Worm (Caenorhabditis elegans) whole organism, young adult: ENCODE measurements around the gene thoc-7.

Experiments
- B0035.1 ChIP-seq: sonication (generic microtip); optimal IDR thresholded peaks from 2 replicates; lab custom pipeline; 2016; ENCODE audit warnings: missing genetic modification characterization, mild to moderate bottlenecking, missing compliant biosample characterization, missing genotype, missing genetic modification reagents
- B0336.3 ChIP-seq: fragments of 200-800 bp; sonication (Bioruptor generic); IDR thresholded peaks from 2 replicates; pipeline ENCODE4 v1.3.6; 2022; ENCODE audit warnings: missing genetic modification characterization, missing compliant biosample characterization
- D2030.7 ChIP-seq: fragments of 200-800 bp; sonication (Bioruptor generic); IDR thresholded peaks from 2 replicates; pipeline ENCODE4 v1.3.6; 2022; ENCODE audit warnings: missing genetic modification reagents, missing genetic modification characterization, missing compliant biosample characterization
- F23B12.7 ChIP-seq: sonication (generic microtip); optimal IDR thresholded peaks from 2 replicates; lab custom pipeline; 2017; ENCODE audit warnings: missing genetic modification characterization, mild to moderate bottlenecking, missing compliant biosample characterization, antibody characterized with exemption, moderate library complexity; ENCODE audit not compliant: insufficient read depth
- F33H1.4 ChIP-seq: fragments of 200-800 bp; sonication (Bioruptor generic); IDR thresholded peaks from 2 replicates; pipeline ENCODE4 v1.3.6; 2022; ENCODE audit warnings: missing genetic modification reagents, missing genetic modification characterization, missing compliant biosample characterization
- F39B2.1 ChIP-seq: fragments of 200-800 bp; sonication (Bioruptor generic); IDR thresholded peaks from 2 replicates; pipeline ENCODE4 v1.3.6; 2022; ENCODE audit warnings: missing genetic modification reagents, missing genetic modification characterization, missing compliant biosample characterization
- F52B5.7 ChIP-seq: sonication (generic microtip); optimal IDR thresholded peaks from 2 replicates; lab custom pipeline; 2016; ENCODE audit warnings: mild to moderate bottlenecking, missing genetic modification characterization, missing compliant biosample characterization
- F55B11.4 ChIP-seq: sonication (generic microtip); optimal IDR thresholded peaks from 2 replicates; lab custom pipeline; 2016; ENCODE audit warnings: missing compliant biosample characterization, missing genetic modification characterization, borderline replicate concordance; ENCODE audit not compliant: insufficient read depth
- K11D2.4 ChIP-seq: fragments of 200-800 bp; sonication (Bioruptor generic); IDR thresholded peaks from 2 replicates; pipeline ENCODE4 v1.3.6; 2022; ENCODE audit warnings: missing genetic modification reagents, missing genetic modification characterization, missing compliant biosample characterization
- T26A5.8 ChIP-seq: sonication (generic microtip); optimal IDR thresholded peaks from 2 replicates; lab custom pipeline; 2016; ENCODE audit warnings: missing genetic modification characterization, missing compliant biosample characterization
- Y53G8AR.9 ChIP-seq: fragments of 200-800 bp; sonication (Bioruptor generic); conservative IDR thresholded peaks from 2 replicates; pipeline ENCODE4 v1.3.6; 2022; ENCODE audit warnings: missing genetic modification reagents, missing genetic modification characterization, missing compliant biosample characterization
- ZK185.1 ChIP-seq: sonication (generic microtip); optimal IDR thresholded peaks from 2 replicates; lab custom pipeline; 2016; ENCODE audit warnings: mild to moderate bottlenecking, missing genetic modification characterization, missing compliant biosample characterization; ENCODE audit not compliant: poor library complexity, severe bottlenecking
- akir-1 ChIP-seq: fragments of 200-800 bp; sonication (Bioruptor generic); optimal IDR thresholded peaks from 2 replicates; lab custom pipeline; 2018; ENCODE audit warnings: mild to moderate bottlenecking, missing genetic modification characterization, moderate library complexity, missing compliant biosample characterization
- cebp-1 ChIP-seq, 2 experiments: fragments of 200-800 bp in 1 of 2; sonication (Bioruptor generic) in 1 of 2; sonication (generic microtip) in 1 of 2; IDR thresholded peaks in 1 of 2; optimal IDR thresholded peaks in 1 of 2; 2 replicates each; pipeline versions ENCODE4 v1.3.6 to Lab custom; 2017 to 2022; ENCODE audit warnings: missing compliant biosample characterization in 2 of 2, missing genetic modification characterization in 2 of 2, mild to moderate bottlenecking in 1 of 2, missing genetic modification reagents in 1 of 2, moderate library complexity in 1 of 2
- ceh-100 ChIP-seq: fragments of 200-800 bp; sonication (Bioruptor generic); IDR thresholded peaks from 2 replicates; pipeline ENCODE4 v1.3.6; 2022; ENCODE audit warnings: missing genetic modification reagents, missing genetic modification characterization, missing compliant biosample characterization
- chd-7 ChIP-seq: sonication (generic microtip); optimal IDR thresholded peaks from 2 replicates; lab custom pipeline; 2016; ENCODE audit warnings: mild to moderate bottlenecking, missing genetic modification characterization, moderate library complexity, missing compliant biosample characterization
- efl-1 ChIP-seq: fragments of 150-350 bp; optimal IDR thresholded peaks from 2 replicates; lab custom pipeline; 2014; ENCODE audit warnings: missing biosample characterization, missing genetic modification reagents, missing genetic modification characterization
- ekl-4 ChIP-seq: fragments of 200-800 bp; sonication (Bioruptor generic); IDR thresholded peaks from 2 replicates; pipeline ENCODE4 v1.3.6; 2022; ENCODE audit warnings: missing genetic modification reagents, missing genetic modification characterization, missing compliant biosample characterization
- gei-17 ChIP-seq: fragments of 200-800 bp; sonication (Bioruptor generic); optimal IDR thresholded peaks from 2 replicates; lab custom pipeline; 2018; ENCODE audit warnings: mild to moderate bottlenecking, missing genetic modification characterization, missing compliant biosample characterization
- hlh-26 ChIP-seq: fragments of 200-800 bp; sonication (Bioruptor generic); conservative IDR thresholded peaks from 2 replicates; pipeline ENCODE4 v1.3.6; 2022; ENCODE audit warnings: missing genetic modification reagents, missing genetic modification characterization, missing compliant biosample characterization
- hmg-20 ChIP-seq: fragments of 200-800 bp; sonication (Bioruptor generic); IDR thresholded peaks from 2 replicates; pipeline ENCODE4 v1.3.6; 2022; ENCODE audit warnings: missing genetic modification reagents, missing genetic modification characterization, missing compliant biosample characterization
- hrde-1 ChIP-seq: sonication (generic microtip); optimal IDR thresholded peaks from 2 replicates; lab custom pipeline; 2016; ENCODE audit warnings: missing genetic modification characterization, mild to moderate bottlenecking, missing compliant biosample characterization, moderate library complexity, missing genotype, missing genetic modification reagents, borderline replicate concordance
- let-607 ChIP-seq, 2 experiments: fragments of 200-800 bp in 1 of 2; sonication (Bioruptor generic) in 1 of 2; sonication (generic microtip) in 1 of 2; optimal IDR thresholded peaks; 2 replicates each; lab custom pipeline; 2016 to 2018; ENCODE audit warnings: mild to moderate bottlenecking in 2 of 2, missing compliant biosample characterization in 2 of 2, missing genetic modification characterization in 2 of 2, moderate library complexity in 2 of 2, missing genotype in 1 of 2
- lsl-1 ChIP-seq: fragments of 200-800 bp; sonication (Bioruptor generic); optimal IDR thresholded peaks from 2 replicates; lab custom pipeline; 2018; ENCODE audit warnings: mild to moderate bottlenecking, missing genetic modification characterization, moderate library complexity, missing compliant biosample characterization
- madf-10 ChIP-seq: sonication (generic microtip); optimal IDR thresholded peaks from 2 replicates; lab custom pipeline; 2016; ENCODE audit warnings: mild to moderate bottlenecking, missing genetic modification characterization, missing compliant biosample characterization
- nfya-1 ChIP-seq: sonication (generic microtip); optimal IDR thresholded peaks from 2 replicates; lab custom pipeline; 2017; ENCODE audit warnings: antibody characterized with exemption, missing compliant biosample characterization, missing genetic modification characterization, borderline replicate concordance; ENCODE audit not compliant: insufficient read depth
- nfya-2 ChIP-seq: fragments of 200-800 bp; sonication (Bioruptor generic); IDR thresholded peaks from 2 replicates; pipeline ENCODE4 v1.3.6; 2022; ENCODE audit warnings: missing genetic modification reagents, missing genetic modification characterization, missing compliant biosample characterization
- nfyb-1 ChIP-seq: fragments of 200-800 bp; sonication (Bioruptor generic); IDR thresholded peaks from 2 replicates; pipeline ENCODE4 v1.3.6; 2022; ENCODE audit warnings: missing genetic modification reagents, missing genetic modification characterization, missing compliant biosample characterization
- nhr-120 ChIP-seq: fragments of 200-800 bp; sonication (Bioruptor generic); IDR thresholded peaks from 2 replicates; pipeline ENCODE4 v1.3.6; 2022; ENCODE audit warnings: missing genetic modification characterization, missing compliant biosample characterization
- rcor-1 ChIP-seq: fragments of 200-800 bp; sonication (Bioruptor generic); IDR thresholded peaks from 2 replicates; pipeline ENCODE4 v1.3.6; 2022; ENCODE audit warnings: missing genetic modification reagents, missing genetic modification characterization, missing compliant biosample characterization
- snpc-4 ChIP-seq, 5 experiments: fragments of 150-350 bp in 1 of 5; sonication (generic microtip) in 4 of 5; optimal IDR thresholded peaks; 2 replicates each; lab custom pipeline; 2014 to 2018; ENCODE audit warnings: missing genetic modification characterization in 5 of 5, missing biosample characterization in 3 of 5, antibody characterized with exemption in 2 of 5, mild to moderate bottlenecking in 2 of 5, missing compliant biosample characterization in 2 of 5, missing genotype in 2 of 5, moderate library complexity in 2 of 5, missing genetic modification reagents in 1 of 5
- somi-1 ChIP-seq: fragments of 200-800 bp; sonication (Bioruptor generic); optimal IDR thresholded peaks from 2 replicates; lab custom pipeline; 2018; ENCODE audit warnings: mild to moderate bottlenecking, missing genetic modification characterization, missing compliant biosample characterization
- sptf-2 ChIP-seq: fragments of 200-800 bp; sonication (Bioruptor generic); optimal IDR thresholded peaks from 2 replicates; lab custom pipeline; 2018; ENCODE audit warnings: mild to moderate bottlenecking, missing genetic modification characterization, missing compliant biosample characterization
- unc-62 ChIP-seq: fragments of 150-350 bp; optimal IDR thresholded peaks from 2 replicates; lab custom pipeline; 2014; ENCODE audit warnings: missing biosample characterization, missing genetic modification reagents, missing genetic modification characterization
- xnd-1 ChIP-seq: sonication (generic microtip); optimal IDR thresholded peaks from 2 replicates; lab custom pipeline; 2016; ENCODE audit warnings: missing genotype, missing genetic modification reagents, missing genetic modification characterization, missing compliant biosample characterization
- zfh-2 ChIP-seq: fragments of 200-800 bp; sonication (Bioruptor generic); conservative IDR thresholded peaks from 2 replicates; pipeline ENCODE4 v1.3.6; 2022; ENCODE audit warnings: missing genetic modification reagents, missing genetic modification characterization, missing compliant biosample characterization
- ztf-26 ChIP-seq: sonication (generic microtip); optimal IDR thresholded peaks from 2 replicates; lab custom pipeline; 2017; ENCODE audit warnings: missing genetic modification characterization, missing compliant biosample characterization
- ztf-28 ChIP-seq: fragments of 200-800 bp; sonication (Bioruptor generic); IDR thresholded peaks from 2 replicates; pipeline ENCODE4 v1.3.6; 2022; ENCODE audit warnings: missing genetic modification reagents, missing genetic modification characterization, missing compliant biosample characterization
- ztf-3 ChIP-seq: fragments of 200-800 bp; sonication (Bioruptor generic); optimal IDR thresholded peaks from 2 replicates; lab custom pipeline; 2018; ENCODE audit warnings: mild to moderate bottlenecking, missing genetic modification characterization, missing compliant biosample characterization

Gene thoc-7

DNA sequence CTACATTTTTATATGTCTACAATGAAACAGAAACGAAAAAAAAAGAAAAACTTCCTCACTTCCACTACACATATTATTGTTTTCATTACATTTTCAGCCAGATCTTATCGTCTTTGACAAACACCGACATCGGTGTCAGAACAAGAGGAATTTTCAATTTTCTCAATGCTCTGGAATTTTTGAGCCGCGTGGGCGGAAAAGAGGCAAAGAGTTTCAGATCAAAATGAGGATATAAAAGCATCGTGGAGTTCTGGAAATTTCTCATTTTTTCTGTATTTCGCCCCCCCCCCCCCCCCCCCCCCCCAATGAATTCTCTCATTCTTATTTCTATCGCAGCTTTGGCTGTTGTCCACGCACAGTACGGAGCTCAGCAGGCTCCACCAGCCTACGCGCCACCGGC, 2.7 kb upstream of the thoc-7 start, which contains the start of gene B0513.4:
Gene B0513.4, plus strand, starts transcription at position 301 of the 400 bp plus-strand sequence.
- TF ChIP-seq F39B2.1 (GFP tag; lab: Robert Waterston, UW) (no peak), zfh-2 (GFP tag; lab: Robert Waterston, UW) (peak; percentile 69)

DNA sequence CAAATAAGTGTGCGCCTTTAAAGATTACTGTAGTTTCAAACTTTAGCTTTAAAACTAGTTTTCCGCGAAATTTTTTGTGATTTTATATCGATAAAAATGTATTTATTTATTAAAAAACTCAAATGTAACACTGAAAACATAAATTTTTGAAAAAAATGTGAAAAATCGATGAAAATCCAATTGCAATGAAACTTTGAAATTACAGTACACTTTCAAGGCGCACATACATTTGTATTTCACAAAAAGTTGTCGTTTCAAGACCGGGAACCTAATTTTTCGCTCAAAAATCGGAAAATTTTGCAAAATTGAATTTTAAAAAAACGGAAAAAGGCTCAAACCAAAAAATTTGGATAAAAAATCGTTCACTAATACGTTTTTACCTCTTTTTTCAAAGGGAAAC, 2.2 kb upstream of the thoc-7 start:
- TF ChIP-seq F33H1.4 (GFP tag; lab: Robert Waterston, UW) (peak; percentile 49), hrde-1 (tag; lab: Kevin White, UChicago) (no peak), ZK185.1 (tag; lab: Kevin White, UChicago) (no peak), zfh-2 (GFP tag; lab: Robert Waterston, UW) (no peak), hlh-26 (GFP tag; lab: Robert Waterston, UW) (no peak), lsl-1 (GFP tag; lab: Kevin White, UChicago) (peak; percentile 84), ceh-100 (GFP tag; lab: Robert Waterston, UW) (no peak), nfyb-1 (GFP tag; lab: Robert Waterston, UW) (no peak), nhr-120 (GFP tag; lab: Robert Waterston, UW) (no peak), cebp-1 (GFP tag; IDR thresholded peaks at IDR 0.05; lab: Robert Waterston, UW) (no peak), cebp-1 (tag; optimal IDR thresholded peaks at IDR 0.05; lab: Kevin White, UChicago) (no peak), gei-17 (no peak), xnd-1 (peak; percentile 6), snpc-4 (GFP tag; optimal IDR thresholded peaks at IDR 0.05; lab: Kevin White, UChicago) (peak; percentile 9), snpc-4 (tag; optimal IDR thresholded peaks at IDR 0.05; lab: Kevin White, UChicago) (peak in 2 of 4 experiments; percentile 30 to 72), hmg-20 (GFP tag; lab: Robert Waterston, UW) (no peak), nfya-1 (no peak), efl-1 (GFP tag; lab: Kevin White, UChicago) (no peak), nfya-2 (GFP tag; lab: Robert Waterston, UW) (no peak), F55B11.4 (tag; lab: Kevin White, UChicago) (no peak), ztf-26 (tag; lab: Kevin White, UChicago) (no peak), F23B12.7 (tag; lab: Kevin White, UChicago) (no peak), Y53G8AR.9 (GFP tag; lab: Robert Waterston, UW) (no peak), ztf-3 (no peak), sptf-2 (GFP tag; lab: Kevin White, UChicago) (no peak)

DNA sequence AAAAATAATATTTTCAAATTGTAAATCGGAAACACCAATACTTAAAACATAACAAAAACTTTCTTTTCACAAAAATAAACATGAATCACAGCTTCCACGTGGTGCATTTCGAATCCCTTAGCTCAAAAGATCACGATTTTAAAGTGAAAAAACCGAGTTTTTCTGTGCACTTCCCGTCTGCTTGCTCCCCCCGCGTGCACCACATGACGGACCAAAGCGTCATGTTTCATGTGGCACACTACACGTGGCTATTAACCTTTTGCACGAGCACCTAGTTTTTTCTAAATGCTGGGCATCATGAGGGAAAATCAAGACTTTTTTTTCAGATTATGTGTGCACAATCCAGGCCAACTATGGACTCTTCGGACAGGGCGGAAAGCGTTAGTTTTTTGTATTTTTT, 1.7 kb upstream of the thoc-7 start:
- TF ChIP-seq B0035.1 (tag; lab: Kevin White, UChicago): no peak
- TF ChIP-seq somi-1 (GFP tag; lab: Kevin White, UChicago): peak; percentile 15
- TF ChIP-seq rcor-1 (GFP tag; lab: Robert Waterston, UW): no peak
- no peak for TF ChIP-seq D2030.7
- no peak for TF ChIP-seq B0336.3 (GFP tag; lab: Robert Waterston, UW)
- TF ChIP-seq ekl-4 (GFP tag; lab: Robert Waterston, UW): no peak
- no peak for TF ChIP-seq cebp-1 (GFP tag; IDR thresholded peaks at IDR 0.05; lab: Robert Waterston, UW)
- TF ChIP-seq cebp-1 (tag; optimal IDR thresholded peaks at IDR 0.05; lab: Kevin White, UChicago): peak; percentile 39
- peak; percentile 36 for TF ChIP-seq madf-10 (tag; lab: Kevin White, UChicago)
- no peak for TF ChIP-seq unc-62
- no peak for TF ChIP-seq akir-1
- no peak for TF ChIP-seq F52B5.7
- TF ChIP-seq let-607 (tag; optimal IDR thresholded peaks at IDR 0.05; lab: Kevin White, UChicago): no peak
- TF ChIP-seq chd-7 (tag; lab: Kevin White, UChicago): no peak
- TF ChIP-seq ZK185.1 (tag; lab: Kevin White, UChicago): no peak
- TF ChIP-seq K11D2.4: no peak
- TF ChIP-seq T26A5.8 (tag; lab: Kevin White, UChicago): no peak
- no peak for TF ChIP-seq ztf-28
- TF ChIP-seq, all 124 proteins: peak for 3
